Worm (Caenorhabditis elegans) whole organism, young adult: Measurements from ENCODE around the gene C17G1.14.

ENCODE experiments used
- B0035.1 ChIP-seq: sonication (generic microtip); optimal IDR thresholded peaks from 2 replicates; lab custom pipeline; 2016; ENCODE audit warnings: missing genetic modification characterization, mild to moderate bottlenecking, missing compliant biosample characterization, missing genotype, missing genetic modification reagents
- B0261.1 ChIP-seq: sonication (generic microtip); optimal IDR thresholded peaks from 2 replicates; lab custom pipeline; 2016; ENCODE audit warnings: mild to moderate bottlenecking, missing genetic modification characterization, moderate library complexity, missing compliant biosample characterization
- B0336.3 ChIP-seq: fragments of 200-800 bp; sonication (Bioruptor generic); IDR thresholded peaks from 2 replicates; pipeline ENCODE4 v1.3.6; 2022; ENCODE audit warnings: missing genetic modification characterization, missing compliant biosample characterization
- C06A6.2 ChIP-seq: fragments of 200-800 bp; sonication (Bioruptor generic); conservative IDR thresholded peaks from 2 replicates; pipeline ENCODE4 v1.3.6; 2022; ENCODE audit warnings: missing genetic modification characterization, missing compliant biosample characterization
- C17E4.6 ChIP-seq: fragments of 200-800 bp; sonication (Bioruptor generic); IDR thresholded peaks from 2 replicates; pipeline ENCODE4 v1.3.6; 2022; ENCODE audit warnings: missing genetic modification reagents, missing genetic modification characterization, missing compliant biosample characterization
- F10E7.11 ChIP-seq: sonication (generic microtip); optimal IDR thresholded peaks from 2 replicates; lab custom pipeline; 2017; ENCODE audit warnings: mild to moderate bottlenecking, missing genetic modification characterization, moderate library complexity, missing compliant biosample characterization
- F57A8.1 ChIP-seq: fragments of 200-800 bp; sonication (Bioruptor generic); optimal IDR thresholded peaks from 2 replicates; lab custom pipeline; 2018; ENCODE audit warnings: mild to moderate bottlenecking, missing genetic modification characterization, moderate library complexity, missing compliant biosample characterization
- K12H6.12 ChIP-seq: fragments of 200-800 bp; sonication (Bioruptor generic); optimal IDR thresholded peaks from 2 replicates; lab custom pipeline; 2018; ENCODE audit warnings: mild to moderate bottlenecking, missing genetic modification characterization, missing compliant biosample characterization
- Y56A3A.18 ChIP-seq: fragments of 200-800 bp; sonication (Bioruptor generic); IDR thresholded peaks from 2 replicates; pipeline ENCODE4 v1.3.6; 2022; ENCODE audit warnings: missing genetic modification reagents, missing genetic modification characterization, missing compliant biosample characterization
- cebp-1 ChIP-seq, 2 experiments: fragments of 200-800 bp in 1 of 2; sonication (Bioruptor generic) in 1 of 2; sonication (generic microtip) in 1 of 2; IDR thresholded peaks in 1 of 2; optimal IDR thresholded peaks in 1 of 2; 2 replicates each; pipeline versions ENCODE4 v1.3.6 to Lab custom; 2017 to 2022; ENCODE audit warnings: missing compliant biosample characterization in 2 of 2, missing genetic modification characterization in 2 of 2, mild to moderate bottlenecking in 1 of 2, missing genetic modification reagents in 1 of 2, moderate library complexity in 1 of 2
- cebp-2 ChIP-seq: fragments of 200-800 bp; sonication (Bioruptor generic); IDR thresholded peaks from 2 replicates; pipeline ENCODE4 v1.3.6; 2022; ENCODE audit warnings: missing genetic modification characterization, missing compliant biosample characterization
- ceh-27 ChIP-seq: fragments of 200-800 bp; sonication (Bioruptor generic); optimal IDR thresholded peaks from 2 replicates; lab custom pipeline; 2018; ENCODE audit warnings: mild to moderate bottlenecking, missing genetic modification characterization, moderate library complexity, missing compliant biosample characterization
- ceh-58 ChIP-seq: fragments of 200-800 bp; sonication (Bioruptor generic); IDR thresholded peaks from 2 replicates; pipeline ENCODE4 v1.3.6; 2022; ENCODE audit warnings: missing genetic modification characterization, missing compliant biosample characterization
- die-1 ChIP-seq: sonication (generic microtip); optimal IDR thresholded peaks from 2 replicates; lab custom pipeline; 2016; ENCODE audit warnings: missing genotype, mild to moderate bottlenecking, missing genetic modification characterization, missing compliant biosample characterization
- dox-1 ChIP-seq: fragments of 200-800 bp; sonication (Bioruptor generic); IDR thresholded peaks from 2 replicates; pipeline ENCODE4 v1.3.6; 2022; ENCODE audit warnings: missing genetic modification reagents, missing genetic modification characterization, missing compliant biosample characterization
- egl-44 ChIP-seq: fragments of 200-800 bp; sonication (Bioruptor generic); IDR thresholded peaks from 2 replicates; pipeline ENCODE4 v1.3.6; 2022; ENCODE audit warnings: missing genetic modification reagents, missing genetic modification characterization, missing compliant biosample characterization
- egrh-3 ChIP-seq: fragments of 200-800 bp; sonication (Bioruptor generic); IDR thresholded peaks from 2 replicates; pipeline ENCODE4 v1.3.6; 2022; ENCODE audit warnings: missing genetic modification reagents, missing genetic modification characterization, missing compliant biosample characterization
- ekl-4 ChIP-seq: fragments of 200-800 bp; sonication (Bioruptor generic); IDR thresholded peaks from 2 replicates; pipeline ENCODE4 v1.3.6; 2022; ENCODE audit warnings: missing genetic modification reagents, missing genetic modification characterization, missing compliant biosample characterization
- gei-17 ChIP-seq: fragments of 200-800 bp; sonication (Bioruptor generic); optimal IDR thresholded peaks from 2 replicates; lab custom pipeline; 2018; ENCODE audit warnings: mild to moderate bottlenecking, missing genetic modification characterization, missing compliant biosample characterization
- hmg-1.2 ChIP-seq: fragments of 200-800 bp; sonication (Bioruptor generic); IDR thresholded peaks from 2 replicates; pipeline ENCODE4 v1.3.6; 2022; ENCODE audit warnings: missing genetic modification reagents, missing genetic modification characterization, missing compliant biosample characterization
- let-526 ChIP-seq: fragments of 200-800 bp; sonication (Bioruptor generic); IDR thresholded peaks from 2 replicates; pipeline ENCODE4 v1.3.6; 2022; ENCODE audit warnings: missing genetic modification reagents, missing genetic modification characterization, missing compliant biosample characterization
- let-607 ChIP-seq, 2 experiments: fragments of 200-800 bp in 1 of 2; sonication (Bioruptor generic) in 1 of 2; sonication (generic microtip) in 1 of 2; optimal IDR thresholded peaks; 2 replicates each; lab custom pipeline; 2016 to 2018; ENCODE audit warnings: mild to moderate bottlenecking in 2 of 2, missing compliant biosample characterization in 2 of 2, missing genetic modification characterization in 2 of 2, moderate library complexity in 2 of 2, missing genotype in 1 of 2
- lin-26 ChIP-seq: fragments of 200-800 bp; sonication (Bioruptor generic); IDR thresholded peaks from 2 replicates; pipeline ENCODE4 v1.3.6; 2022; ENCODE audit warnings: missing genetic modification reagents, missing genetic modification characterization, missing compliant biosample characterization
- lin-35 ChIP-seq, 3 experiments: fragments of 150-350 bp in 2 of 3; sonication (generic microtip) in 1 of 3; optimal IDR thresholded peaks; 2 replicates each; lab custom pipeline; 2014 to 2018; ENCODE audit warnings: missing biosample characterization in 3 of 3, missing genetic modification characterization in 3 of 3, missing genetic modification reagents in 3 of 3
- lin-40 ChIP-seq: sonication (generic microtip); optimal IDR thresholded peaks from 2 replicates; lab custom pipeline; 2016; ENCODE audit warnings: missing genetic modification characterization, mild to moderate bottlenecking, missing compliant biosample characterization, missing genotype, missing genetic modification reagents
- lin-54 ChIP-seq: fragments of 200-800 bp; sonication (Bioruptor generic); optimal IDR thresholded peaks from 2 replicates; lab custom pipeline; 2018; ENCODE audit warnings: mild to moderate bottlenecking, missing genetic modification characterization, missing compliant biosample characterization
- lir-1 ChIP-seq: fragments of 200-800 bp; sonication (Bioruptor generic); conservative IDR thresholded peaks from 2 replicates; pipeline ENCODE4 v1.3.6; 2022; ENCODE audit warnings: missing genetic modification reagents, missing genetic modification characterization, missing compliant biosample characterization
- madf-10 ChIP-seq: sonication (generic microtip); optimal IDR thresholded peaks from 2 replicates; lab custom pipeline; 2016; ENCODE audit warnings: mild to moderate bottlenecking, missing genetic modification characterization, missing compliant biosample characterization
- madf-3 ChIP-seq: fragments of 200-800 bp; sonication (Bioruptor generic); IDR thresholded peaks from 2 replicates; pipeline ENCODE4 v1.3.6; 2022; ENCODE audit warnings: missing genetic modification reagents, missing genetic modification characterization, missing compliant biosample characterization
- mcd-1 ChIP-seq: fragments of 200-800 bp; sonication (Bioruptor generic); IDR thresholded peaks from 2 replicates; pipeline ENCODE4 v1.3.6; 2022; ENCODE audit warnings: missing genetic modification reagents, missing genetic modification characterization, missing compliant biosample characterization
- nfyb-1 ChIP-seq: fragments of 200-800 bp; sonication (Bioruptor generic); IDR thresholded peaks from 2 replicates; pipeline ENCODE4 v1.3.6; 2022; ENCODE audit warnings: missing genetic modification reagents, missing genetic modification characterization, missing compliant biosample characterization
- nhr-120 ChIP-seq: fragments of 200-800 bp; sonication (Bioruptor generic); IDR thresholded peaks from 2 replicates; pipeline ENCODE4 v1.3.6; 2022; ENCODE audit warnings: missing genetic modification characterization, missing compliant biosample characterization
- nhr-90 ChIP-seq: sonication (generic microtip); optimal IDR thresholded peaks from 2 replicates; lab custom pipeline; 2016; ENCODE audit warnings: missing genotype, mild to moderate bottlenecking, missing genetic modification characterization, missing compliant biosample characterization
- rcor-1 ChIP-seq: fragments of 200-800 bp; sonication (Bioruptor generic); IDR thresholded peaks from 2 replicates; pipeline ENCODE4 v1.3.6; 2022; ENCODE audit warnings: missing genetic modification reagents, missing genetic modification characterization, missing compliant biosample characterization
- rec-8 ChIP-seq, 2 experiments: sonication (generic microtip); optimal IDR thresholded peaks; 2 replicates each; lab custom pipeline; 2016; ENCODE audit warnings: mild to moderate bottlenecking in 2 of 2, missing genetic modification characterization in 2 of 2, missing genetic modification reagents in 2 of 2, missing genotype in 2 of 2, missing biosample characterization in 1 of 2, missing compliant biosample characterization in 1 of 2, moderate library complexity in 1 of 2
- snpc-1.1 ChIP-seq: sonication (generic microtip); optimal IDR thresholded peaks from 2 replicates; lab custom pipeline; 2017; ENCODE audit warnings: missing genetic modification characterization, mild to moderate bottlenecking, missing compliant biosample characterization, antibody characterized with exemption, moderate library complexity, missing genotype, missing genetic modification reagents; ENCODE audit not compliant: insufficient read depth
- snpc-4 ChIP-seq, 5 experiments: fragments of 150-350 bp in 1 of 5; sonication (generic microtip) in 4 of 5; optimal IDR thresholded peaks; 2 replicates each; lab custom pipeline; 2014 to 2018; ENCODE audit warnings: missing genetic modification characterization in 5 of 5, missing biosample characterization in 3 of 5, antibody characterized with exemption in 2 of 5, mild to moderate bottlenecking in 2 of 5, missing compliant biosample characterization in 2 of 5, missing genotype in 2 of 5, moderate library complexity in 2 of 5, missing genetic modification reagents in 1 of 5
- somi-1 ChIP-seq: fragments of 200-800 bp; sonication (Bioruptor generic); optimal IDR thresholded peaks from 2 replicates; lab custom pipeline; 2018; ENCODE audit warnings: mild to moderate bottlenecking, missing genetic modification characterization, missing compliant biosample characterization
- tbp1 ChIP-seq: fragments of 200-800 bp; sonication (Bioruptor generic); optimal IDR thresholded peaks from 2 replicates; lab custom pipeline; 2018; ENCODE audit warnings: mild to moderate bottlenecking, missing genetic modification characterization, missing compliant biosample characterization
- zfh-2 ChIP-seq: fragments of 200-800 bp; sonication (Bioruptor generic); conservative IDR thresholded peaks from 2 replicates; pipeline ENCODE4 v1.3.6; 2022; ENCODE audit warnings: missing genetic modification reagents, missing genetic modification characterization, missing compliant biosample characterization
- ztf-26 ChIP-seq: sonication (generic microtip); optimal IDR thresholded peaks from 2 replicates; lab custom pipeline; 2017; ENCODE audit warnings: missing genetic modification characterization, missing compliant biosample characterization
- ztf-28 ChIP-seq: fragments of 200-800 bp; sonication (Bioruptor generic); IDR thresholded peaks from 2 replicates; pipeline ENCODE4 v1.3.6; 2022; ENCODE audit warnings: missing genetic modification reagents, missing genetic modification characterization, missing compliant biosample characterization
- ztf-3 ChIP-seq: fragments of 200-800 bp; sonication (Bioruptor generic); optimal IDR thresholded peaks from 2 replicates; lab custom pipeline; 2018; ENCODE audit warnings: mild to moderate bottlenecking, missing genetic modification characterization, missing compliant biosample characterization

Gene C17G1.14

DNA sequence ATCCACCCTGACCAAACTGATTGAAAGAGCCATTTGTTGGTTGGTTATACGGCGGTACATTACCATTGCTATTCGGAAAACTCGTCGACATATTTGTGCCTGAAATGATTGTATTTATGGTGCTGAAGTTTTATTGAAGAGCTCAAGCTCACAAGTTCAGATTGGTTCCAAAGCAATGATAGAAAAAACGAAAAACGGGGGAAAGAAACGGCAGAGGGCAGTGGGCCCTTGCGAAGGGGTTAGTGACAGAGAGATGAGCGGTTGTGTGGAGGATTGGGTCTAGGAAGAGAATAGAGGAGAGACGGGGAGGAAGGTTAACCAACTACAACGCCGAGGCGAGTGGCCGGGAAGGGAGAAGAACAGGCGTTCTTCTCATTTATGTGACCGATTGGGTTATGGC, 7.3 kb upstream of the C17G1.14 start, which contains the start of gene nra-3:
Gene nra-3, minus strand, starts transcription at position 101 of the 400 bp plus-strand sequence.
- TF ChIP-seq B0035.1 (no peak), F10E7.11 (no peak), rec-8 (tag; optimal IDR thresholded peaks at IDR 0.05; lab: Kevin White, UChicago) (no peak), cebp-2 (GFP tag; lab: Robert Waterston, UW) (no peak), snpc-1.1 (tag; lab: Kevin White, UChicago) (no peak)

DNA sequence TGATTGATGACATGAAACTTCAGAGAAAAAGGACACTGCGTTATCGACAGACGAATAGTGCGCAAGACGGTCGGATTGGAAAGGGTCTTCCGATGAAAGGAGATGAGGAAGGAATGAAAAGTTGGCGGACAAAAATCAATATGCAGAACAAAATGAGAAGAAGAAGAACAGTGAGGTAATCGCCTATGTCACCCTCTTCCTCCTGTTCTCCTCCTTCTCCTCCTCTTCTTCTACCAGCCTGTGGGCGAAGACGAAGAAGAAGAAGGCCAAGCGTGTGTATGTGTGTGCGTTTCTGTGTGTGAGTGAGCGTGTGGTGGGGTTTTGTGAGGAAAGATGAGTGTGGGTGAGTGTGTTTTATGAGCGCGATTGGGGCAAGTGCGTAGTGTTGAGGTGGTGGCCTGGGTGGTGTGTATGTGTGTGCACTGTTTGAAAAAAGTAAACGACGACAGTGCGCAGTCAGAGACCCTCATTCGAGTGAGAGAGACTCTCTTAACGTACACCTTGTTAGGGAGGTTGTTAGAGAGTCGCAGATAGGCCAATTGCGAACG, 6.3 kb upstream of the C17G1.14 start, which contains the start of gene tsp-21:
Gene tsp-21, plus strand, starts transcription at position 146 of the 548 bp plus-strand sequence.
- TF ChIP-seq nfyb-1 (GFP tag; lab: Robert Waterston, UW) (peak; percentile 53; the same call in 1 of the 2 replicates), madf-3 (no peak), hmg-1.2 (GFP tag; lab: Robert Waterston, UW) (peak; percentile 74; the same call in 1 of the 2 replicates), rec-8 (tag; optimal IDR thresholded peaks at IDR 0.05; lab: Kevin White, UChicago) (no peak), somi-1 (GFP tag; lab: Kevin White, UChicago) (peak; percentile 11), C17E4.6 (GFP tag; lab: Robert Waterston, UW) (peak; percentile 59; the same call in 1 of the 2 replicates), lin-54 (GFP tag; lab: Kevin White, UChicago) (peak; percentile 9), egrh-3 (peak; percentile 74), rcor-1 (GFP tag; lab: Robert Waterston, UW) (peak; percentile 31; the same call in 1 of the 2 replicates), mcd-1 (GFP tag; lab: Robert Waterston, UW) (peak; percentile 53; the same call in 1 of the 2 replicates), lin-26 (GFP tag; lab: Robert Waterston, UW) (peak; percentile 48), nhr-120 (GFP tag; lab: Robert Waterston, UW) (no peak), ceh-27 (GFP tag; lab: Kevin White, UChicago) (peak; percentile 89), lir-1 (GFP tag; lab: Robert Waterston, UW) (peak; percentile 92), snpc-4 (GFP tag; optimal IDR thresholded peaks at IDR 0.05; lab: Kevin White, UChicago) (no peak), snpc-4 (tag; optimal IDR thresholded peaks at IDR 0.05; lab: Kevin White, UChicago) (peak in 3 of 4 experiments; percentile 8 to 47 (median 40)), F57A8.1 (peak; percentile 27), madf-10 (tag; lab: Kevin White, UChicago) (peak; percentile 50), egl-44 (GFP tag; lab: Robert Waterston, UW) (no peak), ztf-28 (GFP tag; lab: Robert Waterston, UW) (no peak), ceh-58 (GFP tag; lab: Robert Waterston, UW) (no peak), tbp1 (GFP tag; lab: Kevin White, UChicago) (peak; percentile 35), nhr-90 (tag; lab: Kevin White, UChicago) (peak; percentile 45), B0336.3 (GFP tag; lab: Robert Waterston, UW) (peak; percentile 71; the same call in 1 of the 2 replicates), zfh-2 (GFP tag; lab: Robert Waterston, UW) (peak; percentile 83), let-526 (GFP tag; lab: Robert Waterston, UW) (0 out of 2 replicates have a peak, but pooled peaks have one; percentile 10), let-607 (tag; optimal IDR thresholded peaks at IDR 0.05; lab: Kevin White, UChicago) (peak in 1 of 2 experiments; percentile 36), dox-1 (GFP tag; lab: Robert Waterston, UW) (peak; percentile 88; the same call in 1 of the 2 replicates), Y56A3A.18 (GFP tag; lab: Robert Waterston, UW) (0 out of 2 replicates have a peak, but pooled peaks have one; percentile 30), ztf-26 (tag; lab: Kevin White, UChicago) (peak; percentile 42), B0261.1 (tag; lab: Kevin White, UChicago) (no peak), C06A6.2 (GFP tag; lab: Robert Waterston, UW) (0 out of 2 replicates have a peak, but pooled peaks have one; percentile 33), lin-40 (peak; percentile 69), lin-35 (GFP tag; optimal IDR thresholded peaks at IDR 0.05; lab: Kevin White, UChicago) (peak in 1 of 3 experiments; percentile 47), gei-17 (GFP tag; lab: Kevin White, UChicago) (peak; percentile 77), cebp-1 (GFP tag; IDR thresholded peaks at IDR 0.05; lab: Robert Waterston, UW) (peak; percentile 39; the same call in 1 of the 2 replicates), cebp-1 (tag; optimal IDR thresholded peaks at IDR 0.05; lab: Kevin White, UChicago) (peak; percentile 81), ekl-4 (GFP tag; lab: Robert Waterston, UW) (no peak), die-1 (tag; lab: Kevin White, UChicago) (peak; percentile 11), K12H6.12 (tag; lab: Kevin White, UChicago) (peak; percentile 61), ztf-3 (GFP tag; lab: Kevin White, UChicago) (no peak)
